Fruit fly (Drosophila melanogaster) whole organism, wandering third instar larva: ENCODE results near the gene CG13862.
"Not testable (repeated sequence)": the region's sequence is repeated elsewhere in the genome, so short reads cannot be mapped to it uniquely, and the experiment has no call there.

Experiments used
- CG32264 ChIP-seq: fragments of 200-800 bp; sonication (Bioruptor generic); optimal IDR thresholded peaks from 2 replicates; lab custom pipeline; 2016; ENCODE audit warnings: missing biosample characterization, missing genetic modification characterization
- CG9705 ChIP-seq: fragments of 200-800 bp; sonication (Bioruptor generic); optimal IDR thresholded peaks from 2 replicates; lab custom pipeline; 2018; ENCODE audit warnings: missing biosample characterization, mild to moderate bottlenecking, missing genetic modification characterization
- Dif ChIP-seq: fragments of 200-275, 200-300 bp; sonication (Bioruptor generic); optimal IDR thresholded peaks from 2 replicates; lab custom pipeline; 2018; ENCODE audit warnings: missing biosample characterization, missing genetic modification characterization; ENCODE audit not compliant: partially characterized antibody
- GATAd ChIP-seq: sonication (Bioruptor generic); optimal IDR thresholded peaks from 2 replicates; lab custom pipeline; 2016; ENCODE audit warnings: missing biosample characterization, missing genetic modification characterization
- HLH106 ChIP-seq: fragments of 200-800 bp; optimal IDR thresholded peaks from 3 replicates; lab custom pipeline; 2019; ENCODE audit warnings: missing biosample characterization, mild to moderate bottlenecking, missing genetic modification characterization, moderate library complexity
- Hnf4 ChIP-seq: fragments of 200-800 bp; sonication (Bioruptor generic); optimal IDR thresholded peaks from 2 replicates; lab custom pipeline; 2016; ENCODE audit warnings: missing biosample characterization, mild to moderate bottlenecking, missing genetic modification characterization
- Hr78 ChIP-seq: fragments of >200 bp; optimal IDR thresholded peaks from 2 replicates; lab custom pipeline; 2017; ENCODE audit warnings: missing biosample characterization, missing genetic modification characterization
- Hr83 ChIP-seq: fragments of 200-300 bp; sonication (Bioruptor generic); optimal IDR thresholded peaks from 2 replicates; lab custom pipeline; 2016; ENCODE audit warnings: missing biosample characterization, mild to moderate bottlenecking, missing genetic modification characterization, moderate library complexity; ENCODE audit not compliant: poor library complexity, severe bottlenecking
- Jra ChIP-seq: sonication (Bioruptor generic); optimal IDR thresholded peaks from 2 replicates; lab custom pipeline; 2016; ENCODE audit warnings: missing biosample characterization, missing genetic modification characterization
- Mio ChIP-seq: sonication (Bioruptor generic); optimal IDR thresholded peaks from 2 replicates; lab custom pipeline; 2016; ENCODE audit warnings: missing biosample characterization, missing genetic modification characterization
- N ChIP-seq: fragments of >200 bp; optimal IDR thresholded peaks from 2 replicates; lab custom pipeline; 2018; ENCODE audit warnings: missing biosample characterization, missing external identifiers, missing genetic modification characterization
- OdsH ChIP-seq: fragments of 200-800 bp; sonication (Bioruptor generic); optimal IDR thresholded peaks from 2 replicates; lab custom pipeline; 2016; ENCODE audit warnings: missing biosample characterization, mild to moderate bottlenecking, missing genetic modification characterization
- Rel ChIP-seq, 2 experiments: fragments of 200-800 bp; sonication (Bioruptor generic) in 1 of 2; optimal IDR thresholded peaks; 2 replicates in 1 of 2; 3 replicates in 1 of 2; lab custom pipeline; 2016 to 2019; ENCODE audit warnings: mild to moderate bottlenecking in 2 of 2, missing biosample characterization in 2 of 2, missing genetic modification characterization in 2 of 2, moderate library complexity in 1 of 2
- Sp1 ChIP-seq: fragments of 200-800 bp; sonication (Bioruptor generic); optimal IDR thresholded peaks from 3 replicates; lab custom pipeline; 2019; ENCODE audit warnings: missing biosample characterization, mild to moderate bottlenecking, missing genetic modification characterization, moderate library complexity
- Vsx2 ChIP-seq: fragments of 200-300, 225-300 bp; sonication (Bioruptor generic); optimal IDR thresholded peaks from 2 replicates; lab custom pipeline; 2018; ENCODE audit warnings: missing biosample characterization, missing genetic modification characterization; ENCODE audit not compliant: partially characterized antibody
- br ChIP-seq: fragments of 200-800 bp; sonication (Bioruptor generic); optimal IDR thresholded peaks from 2 replicates; lab custom pipeline; 2016; ENCODE audit warnings: missing biosample characterization, missing genetic modification characterization
- brk ChIP-seq: fragments of 200-800 bp; sonication (Bioruptor generic); optimal IDR thresholded peaks from 2 replicates; lab custom pipeline; 2016; ENCODE audit warnings: missing biosample characterization, mild to moderate bottlenecking, missing genetic modification characterization
- dmrt93B ChIP-seq: fragments of 200-800 bp; sonication (Bioruptor generic); optimal IDR thresholded peaks from 2 replicates; lab custom pipeline; 2018; ENCODE audit warnings: missing biosample characterization, mild to moderate bottlenecking, missing genetic modification characterization
- dsf ChIP-seq: sonication (Bioruptor generic); optimal IDR thresholded peaks from 2 replicates; lab custom pipeline; 2016; ENCODE audit warnings: missing biosample characterization, missing genetic modification characterization, borderline replicate concordance
- fru ChIP-seq: fragments of 200-800 bp; sonication (Bioruptor generic); optimal IDR thresholded peaks from 3 replicates; lab custom pipeline; 2016; ENCODE audit warnings: missing biosample characterization, mild to moderate bottlenecking, missing genetic modification characterization
- jim ChIP-seq: fragments of 175-275, 200-325 bp; sonication (Bioruptor generic); optimal IDR thresholded peaks from 2 replicates; lab custom pipeline; 2016; ENCODE audit warnings: missing biosample characterization, mild to moderate bottlenecking, missing genetic modification characterization
- lola ChIP-seq: fragments of >200 bp; optimal IDR thresholded peaks from 2 replicates; lab custom pipeline; 2017; ENCODE audit warnings: missing biosample characterization, missing genetic modification characterization
- pan ChIP-seq: fragments of >200 bp; optimal IDR thresholded peaks from 2 replicates; lab custom pipeline; 2017
- psq ChIP-seq: fragments of 200-800 bp; sonication (Bioruptor generic); optimal IDR thresholded peaks from 3 replicates; lab custom pipeline; 2017; ENCODE audit warnings: missing biosample characterization, mild to moderate bottlenecking, missing genetic modification characterization, moderate library complexity
- sage ChIP-seq: fragments of 200-800 bp; sonication (Bioruptor generic); optimal IDR thresholded peaks from 2 replicates; lab custom pipeline; 2016; ENCODE audit warnings: missing biosample characterization, mild to moderate bottlenecking, missing genetic modification characterization
- sv ChIP-seq: fragments of 200-800 bp; sonication (Bioruptor generic); optimal IDR thresholded peaks from 3 replicates; lab custom pipeline; 2016; ENCODE audit warnings: missing biosample characterization, missing genetic modification characterization
- tai ChIP-seq: sonication (Bioruptor generic); optimal IDR thresholded peaks from 2 replicates; lab custom pipeline; 2016; ENCODE audit warnings: missing biosample characterization, missing genetic modification characterization
- usp ChIP-seq: fragments of >200 bp; optimal IDR thresholded peaks from 2 replicates; lab custom pipeline; 2017; ENCODE audit warnings: missing biosample characterization, missing genetic modification characterization
- woc ChIP-seq: sonication (Bioruptor generic); optimal IDR thresholded peaks from 2 replicates; lab custom pipeline; 2016; ENCODE audit warnings: missing biosample characterization, mild to moderate bottlenecking, missing genetic modification characterization

The CG13862 gene

DNA sequence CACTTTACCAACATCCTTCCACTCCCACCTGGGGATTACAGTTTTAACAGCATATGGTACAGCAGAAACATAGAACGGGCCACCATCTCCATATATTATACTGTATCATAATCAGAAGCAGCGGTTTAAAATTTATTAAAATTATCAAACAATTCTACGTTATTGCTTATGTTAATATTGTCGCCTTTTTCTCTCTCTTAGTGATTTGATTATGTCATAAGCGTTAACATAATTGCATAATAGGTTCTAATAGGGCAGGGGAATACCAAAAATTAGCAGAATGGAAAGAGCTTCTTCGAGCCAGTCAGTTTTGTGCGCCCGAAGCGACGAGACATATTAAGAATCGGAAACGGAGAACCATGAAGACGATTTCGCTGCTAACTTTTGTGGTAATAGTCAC is at the start of gene CG13862:
TSS of gene CG13862 (plus strand) at position 301 of the 400 bp plus-strand sequence.
- no peak for TF ChIP-seq Mio (GFP tag; lab: Kevin White, UChicago)
- TF ChIP-seq Rel (GFP tag; optimal IDR thresholded peaks at IDR 0.05; lab: Kevin White, UChicago): no peak
- TF ChIP-seq Rel (tag; optimal IDR thresholded peaks at IDR 0.05; lab: Kevin White, UChicago): no peak
- no peak for TF ChIP-seq lola
- no peak for TF ChIP-seq dmrt93B (GFP tag; lab: Kevin White, UChicago)
- TF ChIP-seq Vsx2 (GFP tag; lab: Kevin White, UChicago): no peak
- TF ChIP-seq HLH106 (tag; lab: Kevin White, UChicago): no peak

dm6 chr3R:22287470-22287869 is 44.3 kb upstream of the CG13862 start:
- TF ChIP-seq tai (GFP tag; lab: Kevin White, UChicago) (no peak), usp (GFP tag; lab: Kevin White, UChicago) (no peak), N (GFP tag; lab: Kevin White, UChicago) (no peak)

- TF ChIP-seq woc: no peak
- TF ChIP-seq Sp1 (GFP tag; lab: Kevin White, UChicago): no peak
- TF ChIP-seq GATAd (GFP tag; lab: Kevin White, UChicago): no peak
- TF ChIP-seq HLH106 (tag; lab: Kevin White, UChicago): no peak
- TF ChIP-seq OdsH (GFP tag; lab: Kevin White, UChicago): no peak
- no peak for TF ChIP-seq Vsx2 (GFP tag; lab: Kevin White, UChicago)
- TF ChIP-seq Hnf4 (GFP tag; lab: Kevin White, UChicago): no peak
- TF ChIP-seq dmrt93B (GFP tag; lab: Kevin White, UChicago): no peak
- no peak for TF ChIP-seq jim (GFP tag; lab: Kevin White, UChicago)
- TF ChIP-seq N (GFP tag; lab: Kevin White, UChicago): no peak
- no peak for TF ChIP-seq sv (GFP tag; lab: Kevin White, UChicago)
- TF ChIP-seq Hr78 (GFP tag; lab: Kevin White, UChicago): no peak
- no peak for TF ChIP-seq br (GFP tag; lab: Kevin White, UChicago)
- TF ChIP-seq pan: no peak
These were observed 43.5 kb upstream of the CG13862 start for dm6 chr3R:22288305-22288704.

dm6 chr3R:22298505-22298904 is 33.3 kb upstream of the CG13862 start, which contains the start of gene CG7084:
Gene CG7084 (plus strand): TSS chr3R:22298805.
- TF ChIP-seq sage (GFP tag; lab: Kevin White, UChicago); fru; Dif (GFP tag; lab: Kevin White, UChicago): not testable (repeated sequence)

dm6 chr3R:22300064-22300463 is 31.7 kb upstream of the CG13862 start:
- no peak for TF ChIP-seq Vsx2 (GFP tag; lab: Kevin White, UChicago)
- TF ChIP-seq pan: no peak
- no peak for TF ChIP-seq Hr83
- TF ChIP-seq jim (GFP tag; lab: Kevin White, UChicago): no peak
- no peak for TF ChIP-seq sv (GFP tag; lab: Kevin White, UChicago)
- TF ChIP-seq OdsH (GFP tag; lab: Kevin White, UChicago): no peak

DNA sequence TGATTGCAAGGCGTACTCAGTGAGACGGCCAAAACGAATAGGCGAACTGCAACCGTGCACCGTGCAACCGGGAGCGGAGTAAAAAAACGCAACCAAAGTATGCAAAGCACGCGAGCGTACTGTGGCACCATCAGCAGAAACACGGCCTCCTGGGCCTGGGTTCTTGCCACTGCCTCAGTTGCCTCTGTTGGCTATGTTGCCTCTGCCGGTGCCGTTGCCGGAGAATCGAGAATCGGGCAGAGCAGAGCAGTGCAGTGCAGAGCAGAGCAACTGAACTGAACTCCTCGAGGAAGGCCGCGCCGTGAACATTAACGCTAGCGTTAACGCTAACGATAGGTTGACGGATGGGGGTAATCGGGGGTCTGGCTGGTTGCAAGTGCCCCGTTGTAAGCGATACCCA is 7.8 kb upstream of the CG13862 start, which contains the start of gene CG34377:
TSS of gene CG34377 (minus strand) at position 101 of the 400 bp plus-strand sequence.
- TF ChIP-seq CG32264 (GFP tag; lab: Kevin White, UChicago): no peak
- no peak for TF ChIP-seq Rel (GFP tag; optimal IDR thresholded peaks at IDR 0.05; lab: Kevin White, UChicago)
- TF ChIP-seq Rel (tag; optimal IDR thresholded peaks at IDR 0.05; lab: Kevin White, UChicago): no peak
- TF ChIP-seq Jra (GFP tag; lab: Kevin White, UChicago): no peak
- no peak for TF ChIP-seq Hr78 (GFP tag; lab: Kevin White, UChicago)
- TF ChIP-seq dsf (GFP tag; lab: Kevin White, UChicago): no peak
- no peak for TF ChIP-seq sage (GFP tag; lab: Kevin White, UChicago)
- TF ChIP-seq CG9705 (GFP tag; lab: Kevin White, UChicago): no peak
- TF ChIP-seq Dif (GFP tag; lab: Kevin White, UChicago): no peak
- TF ChIP-seq HLH106 (tag; lab: Kevin White, UChicago): no peak
- TF ChIP-seq psq: no peak
- no peak for TF ChIP-seq tai (GFP tag; lab: Kevin White, UChicago)
- no peak for TF ChIP-seq brk (GFP tag; lab: Kevin White, UChicago)
- TF ChIP-seq sv (GFP tag; lab: Kevin White, UChicago): no peak
- no peak for TF ChIP-seq N (GFP tag; lab: Kevin White, UChicago)
- TF ChIP-seq, all 38 proteins: peak for 0
